Worm (Caenorhabditis elegans): Measurements from ENCODE around the gene F16G10.2.

DNA sequence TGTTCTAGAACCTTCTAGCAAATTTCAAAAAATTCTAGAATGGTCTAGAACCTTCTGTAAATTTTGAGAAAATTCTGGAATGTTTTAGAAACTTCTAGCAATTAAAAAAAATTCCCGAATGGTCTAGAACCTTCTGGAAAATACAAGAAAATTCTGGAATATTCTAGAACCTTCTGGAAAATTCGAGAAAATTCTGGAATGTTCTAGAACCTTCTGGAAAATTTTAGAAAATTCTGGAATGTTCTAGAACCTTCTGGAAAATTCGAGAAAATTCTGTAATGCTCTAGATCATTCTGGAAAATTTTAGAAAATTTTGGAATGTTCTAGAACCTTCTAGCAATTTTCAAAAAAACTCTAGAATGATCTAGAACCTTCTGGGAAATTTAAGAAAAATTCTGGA is 44.6 kb upstream of the F16G10.2 start:
- no peak for TF ChIP-seq ama-1 (optimal IDR thresholded peaks at IDR 0.05)
- no peak for TF ChIP-seq flt-1 (GFP tag; IDR thresholded peaks at IDR 0.05)
- no peak for TF ChIP-seq hmg-4 (GFP tag; optimal IDR thresholded peaks at IDR 0.05)
- no peak for TF ChIP-seq scrt-1 (GFP tag; IDR thresholded peaks at IDR 0.05)
- no peak for TF ChIP-seq hnd-1 (tag; optimal IDR thresholded peaks at IDR 0.05)
- TF ChIP-seq ets-7 (tag; optimal IDR thresholded peaks at IDR 0.05), result no peak
- TF ChIP-seq tra-4 (tag; optimal IDR thresholded peaks at IDR 0.05), result no peak
- no peak for TF ChIP-seq sea-1 (GFP tag; conservative IDR thresholded peaks at IDR 0.05)
- TF ChIP-seq F13C5.2 (tag; optimal IDR thresholded peaks at IDR 0.05), result no peak
- no peak for TF ChIP-seq hmbx-1 (tag; optimal IDR thresholded peaks at IDR 0.05)
- TF ChIP-seq ceh-13 (GFP tag; optimal IDR thresholded peaks at IDR 0.05), result no peak
- TF ChIP-seq tbx-37 (GFP tag; conservative IDR thresholded peaks at IDR 0.05), result no peak
- no peak for TF ChIP-seq aly-1 (tag; optimal IDR thresholded peaks at IDR 0.05)

Measured in whole organism, early embryonic.